Worm (Caenorhabditis elegans) whole organism, L4/young adult: ENCODE measurements around the gene pept-2.
"Not testable (repeated sequence)": the region's sequence is repeated elsewhere in the genome, so short reads cannot be mapped to it uniquely, and the experiment has no call there.

Source experiments
- W03F9.2 ChIP-seq: fragments of 150-350 bp; optimal IDR thresholded peaks from 2 replicates; lab custom pipeline; 2014; ENCODE audit warnings: missing biosample characterization, missing genetic modification characterization
- him-1 ChIP-seq: sonication (generic microtip); optimal IDR thresholded peaks from 2 replicates; lab custom pipeline; 2016; ENCODE audit warnings: missing genotype, missing genetic modification reagents, missing genetic modification characterization, missing compliant biosample characterization

- not testable (repeated sequence) for TF ChIP-seq him-1 (tag; lab: Kevin White, UChicago); W03F9.2
Measured at ce11 chrIV:10751740-10752139, 38.7 kb upstream of the pept-2 start, which contains the start of gene T25B9.2.
